Worm (Caenorhabditis elegans): ENCODE data around the gene msrp-4.

msrp-4 gene

DNA sequence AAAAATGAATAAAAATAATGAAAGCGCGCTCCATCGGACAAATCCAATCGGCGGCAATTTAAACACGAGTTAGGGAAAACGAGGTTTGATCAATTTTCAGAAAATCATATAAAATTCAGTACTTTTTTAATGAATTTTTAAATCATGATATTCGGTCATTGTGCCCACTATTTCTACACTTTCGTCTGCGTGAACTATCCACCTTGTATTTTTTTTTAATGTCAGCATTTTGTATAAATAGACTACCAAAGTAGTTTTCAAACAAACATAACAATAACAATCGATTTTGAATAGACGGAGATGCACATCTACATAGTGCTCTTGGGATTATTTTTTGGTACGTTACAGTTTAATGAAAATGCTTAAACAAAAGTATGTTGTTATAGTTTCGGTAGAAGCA, 34.5 kb downstream of the msrp-4 start, which contains the start of gene F46F5.15:
TSS of gene F46F5.15 (plus strand) at position 301 of the 400 bp plus-strand sequence.
- TF ChIP-seq pros-1 (tag; optimal IDR thresholded peaks at IDR 0.05) = no peak
- no peak for TF ChIP-seq C38D4.7 (GFP tag; optimal IDR thresholded peaks at IDR 0.05)
- TF ChIP-seq pha-4 (tag; optimal IDR thresholded peaks at IDR 0.05) = no peak
- TF ChIP-seq ets-4 (tag; optimal IDR thresholded peaks at IDR 0.05) = no peak
- no peak for TF ChIP-seq odd-2 (tag; optimal IDR thresholded peaks at IDR 0.05)
- no peak for TF ChIP-seq nfya-1 (tag; optimal IDR thresholded peaks at IDR 0.05)
- TF ChIP-seq che-1 (tag; optimal IDR thresholded peaks at IDR 0.05) = no peak
- TF ChIP-seq ttx-3 (tag; optimal IDR thresholded peaks at IDR 0.05) = no peak
- TF ChIP-seq tbx-2 (tag; optimal IDR thresholded peaks at IDR 0.05) = no peak
- TF ChIP-seq sox-2 (GFP tag; IDR thresholded peaks at IDR 0.05) = no peak
- no peak for TF ChIP-seq hlh-15 (tag; optimal IDR thresholded peaks at IDR 0.05)
- no peak for TF ChIP-seq zip-5 (tag; optimal IDR thresholded peaks at IDR 0.05)
- no peak for TF ChIP-seq ceh-2 (tag; optimal IDR thresholded peaks at IDR 0.05)
- no peak for TF ChIP-seq fkh-6 (tag; optimal IDR thresholded peaks at IDR 0.05)
- TF ChIP-seq hlh-6 (tag; optimal IDR thresholded peaks at IDR 0.05) = no peak
- TF ChIP-seq unc-42 (tag; optimal IDR thresholded peaks at IDR 0.05) = no peak
- no peak for TF ChIP-seq ceh-45 (GFP tag; IDR thresholded peaks at IDR 0.05)
- TF ChIP-seq mec-3 (tag; optimal IDR thresholded peaks at IDR 0.05; ENCODE audit: borderline replicate concordance) = no peak
- TF ChIP-seq ceh-48 (tag; optimal IDR thresholded peaks at IDR 0.05) = no peak
- TF ChIP-seq ztf-16 (tag; optimal IDR thresholded peaks at IDR 0.05) = no peak

DNA sequence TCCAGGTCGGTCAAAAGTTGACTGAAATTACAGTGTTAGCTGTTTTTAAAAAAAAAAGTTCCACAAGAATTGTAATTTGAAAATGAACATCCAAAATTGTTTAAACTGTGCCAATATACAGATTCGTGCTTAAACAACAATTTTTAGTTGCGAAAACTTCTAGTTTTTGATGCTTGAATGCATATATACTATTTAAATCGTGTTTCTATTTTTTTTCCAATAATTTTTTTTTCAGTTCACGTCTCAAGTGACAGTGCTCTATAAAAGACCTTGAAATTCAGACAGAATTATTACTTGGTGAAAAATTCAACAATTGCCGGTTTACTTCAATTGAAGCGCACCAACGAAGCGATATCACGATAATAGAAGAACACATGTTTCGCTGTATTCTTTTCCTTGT, 35.7 kb downstream of the msrp-4 start, which contains the start of gene F46F5.16:
TSS of gene F46F5.16 (plus strand) at position 301 of the 400 bp plus-strand sequence.
- TF ChIP-seq dve-1 (tag; optimal IDR thresholded peaks at IDR 0.05) = no peak
- TF ChIP-seq ceh-2 (tag; optimal IDR thresholded peaks at IDR 0.05) = no peak
- no peak for TF ChIP-seq hlh-6 (tag; optimal IDR thresholded peaks at IDR 0.05)
- no peak for TF ChIP-seq ceh-19 (GFP tag; optimal IDR thresholded peaks at IDR 0.05)
- no peak for TF ChIP-seq hlh-13 (GFP tag; optimal IDR thresholded peaks at IDR 0.05)
- TF ChIP-seq hlh-8 (tag; optimal IDR thresholded peaks at IDR 0.05) = no peak
- TF ChIP-seq nfya-1 (tag; optimal IDR thresholded peaks at IDR 0.05) = no peak
- no peak for TF ChIP-seq tbx-7 (tag; optimal IDR thresholded peaks at IDR 0.05)
- no peak for TF ChIP-seq pag-3 (tag; optimal IDR thresholded peaks at IDR 0.05; ENCODE audit: borderline replicate concordance)
- no peak for TF ChIP-seq ceh-24 (tag; optimal IDR thresholded peaks at IDR 0.05)
- TF ChIP-seq eyg-1 (tag; optimal IDR thresholded peaks at IDR 0.05) = no peak

- TF ChIP-seq T23F11.4 (GFP tag; optimal IDR thresholded peaks at IDR 0.05) = no peak
- no peak for TF ChIP-seq fkh-6 (tag; optimal IDR thresholded peaks at IDR 0.05)
- TF ChIP-seq mec-3 (tag; optimal IDR thresholded peaks at IDR 0.05; ENCODE audit: borderline replicate concordance) = no peak
- no peak for TF ChIP-seq lim-6 (tag; optimal IDR thresholded peaks at IDR 0.05)
- no peak for TF ChIP-seq ama-1 (optimal IDR thresholded peaks at IDR 0.05)
Observed at ce11 chrII:783532-783931, 39.1 kb downstream of the msrp-4 start, which contains the start of gene Y39F10A.6. Y39F10A.6 (minus strand) TSS chrII:783632.

DNA sequence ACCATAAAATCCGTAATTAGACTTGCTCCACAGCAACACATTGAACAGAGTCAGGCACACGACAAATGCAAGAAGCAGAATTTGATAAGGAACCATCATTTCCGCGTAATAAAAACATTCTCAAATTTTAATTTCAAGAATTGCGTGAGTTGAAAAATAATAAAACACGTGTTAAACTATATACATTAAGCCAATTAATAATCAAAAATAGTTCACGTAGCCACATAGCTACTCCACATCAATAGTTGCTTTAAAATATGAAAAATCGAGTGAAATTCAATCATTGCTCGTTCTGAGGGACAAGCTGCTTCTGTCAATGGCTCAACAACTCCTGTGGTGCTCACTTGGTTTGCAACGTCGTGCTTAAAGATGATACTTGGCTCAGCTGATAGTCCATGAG, 39.7 kb downstream of the msrp-4 start, which contains the start of gene Y39F10A.3:
TSS of gene Y39F10A.3 (minus strand) at position 101 of the 400 bp plus-strand sequence.
- no peak for TF ChIP-seq sox-4 (tag; optimal IDR thresholded peaks at IDR 0.05)
- no peak for TF ChIP-seq T23F11.4 (GFP tag; optimal IDR thresholded peaks at IDR 0.05)

DNA sequence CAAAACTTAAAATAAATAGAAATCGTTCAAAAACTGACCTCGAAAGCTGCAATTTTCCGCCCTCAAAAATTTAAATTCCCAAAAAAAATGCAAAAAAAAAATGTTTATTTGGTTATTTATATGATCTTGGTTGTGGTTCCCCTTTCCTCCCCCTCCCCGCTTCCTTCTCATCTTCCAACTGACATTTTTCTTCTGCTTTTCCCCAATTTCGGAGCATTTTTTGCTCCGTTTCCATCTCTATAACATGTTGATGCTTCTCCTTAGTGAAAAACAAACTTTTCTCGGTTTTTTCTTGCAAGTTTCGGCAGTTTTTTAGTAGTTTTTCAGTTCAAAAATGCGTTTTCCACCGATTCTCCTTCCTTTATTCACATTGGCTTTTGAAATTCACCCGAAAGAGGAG, 47.6 kb downstream of the msrp-4 start, which contains the start of gene Y39F10A.1:
TSS of gene Y39F10A.1 (plus strand) at position 301 of the 400 bp plus-strand sequence.
- TF ChIP-seq dmd-4 (tag; optimal IDR thresholded peaks at IDR 0.05; ENCODE audit: borderline replicate concordance) (no peak), T23F11.4 (GFP tag; optimal IDR thresholded peaks at IDR 0.05) (no peak), ets-4 (tag; optimal IDR thresholded peaks at IDR 0.05) (no peak), pqm-1 (tag; optimal IDR thresholded peaks at IDR 0.05) (no peak), ceh-18 (tag; optimal IDR thresholded peaks at IDR 0.05) (no peak), tbx-2 (tag; optimal IDR thresholded peaks at IDR 0.05) (no peak), odd-2 (tag; optimal IDR thresholded peaks at IDR 0.05) (no peak), ceh-2 (tag; optimal IDR thresholded peaks at IDR 0.05) (no peak), pha-2 (tag; optimal IDR thresholded peaks at IDR 0.05) (no peak), hlh-15 (tag; optimal IDR thresholded peaks at IDR 0.05) (no peak)
